Worm (Caenorhabditis elegans) whole organism, L4 larva: ENCODE results near the gene fbxb-54.

Experiments used
- F26F4.8 ChIP-seq: fragments of 200-800 bp; sonication (Bioruptor generic); conservative IDR thresholded peaks from 2 replicates; pipeline ENCODE4 v1.3.6; 2022; ENCODE audit warnings: missing genetic modification characterization, missing compliant biosample characterization
- ama-1 ChIP-seq: fragments of 150-350 bp; optimal IDR thresholded peaks from 2 replicates; lab custom pipeline; 2014; ENCODE audit warnings: inconsistent platforms, mixed read lengths
- ceh-20 ChIP-seq: fragments of 200-800 bp; sonication (Bioruptor generic); IDR thresholded peaks from 2 replicates; pipeline ENCODE4 v1.3.6; 2022; ENCODE audit warnings: missing genetic modification reagents, missing genetic modification characterization, missing compliant biosample characterization
- jun-1 ChIP-seq: fragments of 150-350 bp; optimal IDR thresholded peaks from 2 replicates; lab custom pipeline; 2014; ENCODE audit warnings: missing biosample characterization, missing genetic modification reagents, missing genetic modification characterization
- lsy-2 ChIP-seq, 2 experiments: fragments of 150-350 bp in 1 of 2; sonication (generic microtip) in 1 of 2; optimal IDR thresholded peaks; 2 replicates each; lab custom pipeline; 2014 to 2017; ENCODE audit warnings: missing biosample characterization in 2 of 2, missing genetic modification characterization in 2 of 2
- madf-5 ChIP-seq, 2 experiments: fragments of 200-800 bp; sonication (Bioruptor generic); IDR thresholded peaks; 2 replicates each; pipeline ENCODE4 v1.3.6; 2022; ENCODE audit warnings: missing compliant biosample characterization in 2 of 2, missing genetic modification characterization in 2 of 2
- mdl-1 ChIP-seq, 2 experiments: fragments of 150-350 bp in 1 of 2; sonication (generic microtip) in 1 of 2; optimal IDR thresholded peaks; 2 replicates each; lab custom pipeline; 2014 to 2017; ENCODE audit warnings: missing biosample characterization in 2 of 2, missing genetic modification characterization in 2 of 2
- nhr-10 ChIP-seq: fragments of 150-350 bp; optimal IDR thresholded peaks from 2 replicates; lab custom pipeline; 2014; ENCODE audit warnings: missing biosample characterization, missing genetic modification characterization
- nhr-111 ChIP-seq: fragments of 200-800 bp; sonication (Bioruptor generic); optimal IDR thresholded peaks from 2 replicates; lab custom pipeline; 2018; ENCODE audit warnings: mild to moderate bottlenecking, missing genetic modification characterization, missing compliant biosample characterization
- nhr-76 ChIP-seq: fragments of 150-350 bp; optimal IDR thresholded peaks from 2 replicates; lab custom pipeline; 2014; ENCODE audit warnings: missing biosample characterization, missing genetic modification characterization
- pqm-1 ChIP-seq: sonication (generic microtip); optimal IDR thresholded peaks from 2 replicates; lab custom pipeline; 2017; ENCODE audit warnings: missing biosample characterization, missing genetic modification characterization
- snpc-4 ChIP-seq: fragments of 150-350 bp; optimal IDR thresholded peaks from 2 replicates; lab custom pipeline; 2014; ENCODE audit warnings: missing biosample characterization, missing genetic modification characterization

DNA sequence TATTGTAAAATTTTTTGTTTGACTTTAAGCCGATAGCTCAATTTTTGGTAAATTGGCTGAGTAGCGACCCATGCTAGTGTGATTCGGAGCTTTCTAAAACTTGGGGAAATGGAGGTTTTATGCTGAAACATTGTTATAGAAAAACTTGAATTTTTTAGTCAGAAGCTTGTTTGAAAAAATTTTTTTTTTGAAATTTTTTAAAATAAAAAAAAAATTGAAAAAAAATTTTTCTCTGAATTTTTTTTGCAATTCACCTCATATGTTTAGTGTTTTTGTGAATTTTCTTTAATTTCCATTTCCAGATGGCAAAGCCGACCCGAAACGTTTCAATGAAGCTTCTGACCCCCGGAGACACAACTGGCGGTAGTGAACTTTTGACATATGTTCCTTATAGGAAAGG, 27.1 kb downstream of the fbxb-54 start, which contains the start of gene Y51H7BR.4:
- no peak for TF ChIP-seq ama-1 (lab: Kevin White, UChicago)
- TF ChIP-seq nhr-76 (tag; lab: Kevin White, UChicago): no peak
- no peak for TF ChIP-seq ceh-20
- TF ChIP-seq madf-5 (GFP tag; IDR thresholded peaks at IDR 0.05; lab: Robert Waterston, UW): no peak
- TF ChIP-seq mdl-1 (tag; optimal IDR thresholded peaks at IDR 0.05; lab: Kevin White, UChicago): no peak
- TF ChIP-seq jun-1 (tag; lab: Kevin White, UChicago): no peak
- no peak for TF ChIP-seq nhr-111
- no peak for TF ChIP-seq lsy-2 (tag; optimal IDR thresholded peaks at IDR 0.05; lab: Kevin White, UChicago)
- TF ChIP-seq snpc-4: no peak
- TF ChIP-seq nhr-10 (tag; lab: Kevin White, UChicago): no peak
- no peak for TF ChIP-seq F26F4.8 (GFP tag; lab: Robert Waterston, UW)
- no peak for TF ChIP-seq pqm-1
